Worm (Caenorhabditis elegans): ENCODE data around the gene F38A1.11.

DNA sequence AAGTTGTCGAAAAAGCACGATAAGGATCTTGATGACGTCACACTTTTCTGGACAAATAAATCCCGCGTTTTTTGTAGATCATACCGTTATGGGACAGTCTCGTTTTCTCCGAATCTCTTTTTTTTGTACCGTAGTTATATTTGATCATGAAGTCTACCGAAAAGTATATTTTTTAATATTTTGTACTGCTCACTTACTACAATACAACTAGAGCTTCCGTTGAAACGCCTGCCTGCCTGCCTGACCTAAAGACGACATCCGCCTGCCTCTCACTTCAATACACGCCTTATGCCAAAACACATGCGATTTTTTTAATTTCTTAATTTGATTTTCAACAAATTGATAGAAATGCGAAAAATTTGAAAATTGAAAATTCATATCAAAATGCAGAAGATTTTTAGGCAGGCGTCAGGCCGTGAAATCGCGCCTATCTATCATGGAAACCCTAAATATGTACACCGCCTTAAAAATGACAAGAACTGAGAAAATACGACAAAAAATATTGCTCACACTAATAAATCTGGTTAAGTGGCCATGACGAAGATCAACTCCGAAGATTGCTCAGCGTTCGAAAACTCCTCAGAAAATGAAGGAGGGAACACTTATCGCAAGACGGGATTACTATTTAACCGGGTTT lies 21.5 kb upstream of the F38A1.11 start, which contains the start of gene W09G12.8:
- TF ChIP-seq zag-1 (tag; optimal IDR thresholded peaks at IDR 0.05) (no peak), ceh-28 (tag; optimal IDR thresholded peaks at IDR 0.05) (no peak), nhr-11 (tag; optimal IDR thresholded peaks at IDR 0.05) (no peak)

Measured in whole organism, L3 larva.